Fruit fly (Drosophila melanogaster) S2 (cell line): ENCODE data around the gene CG44044.

ENCODE experiments used
- CG8478 ChIP-seq: fragments of >200 bp; optimal IDR thresholded peaks from 2 replicates; lab custom pipeline; 2018
- CTCF ChIP-seq, 2 experiments: fragments of >200 bp; optimal IDR thresholded peaks; 2 replicates each; lab custom pipeline; 2018

dm6 chr3R:16284901-16285300, 36.7 kb upstream of the CG44044 start:
- no peak for TF ChIP-seq CG8478 (lab: Kevin White, UChicago)
- no peak for TF ChIP-seq CTCF (optimal IDR thresholded peaks at IDR 0.05; lab: Kevin White, UChicago)
